Worm (Caenorhabditis elegans): ENCODE results near the gene Y45F3A.1.

Y45F3A.1 gene

DNA sequence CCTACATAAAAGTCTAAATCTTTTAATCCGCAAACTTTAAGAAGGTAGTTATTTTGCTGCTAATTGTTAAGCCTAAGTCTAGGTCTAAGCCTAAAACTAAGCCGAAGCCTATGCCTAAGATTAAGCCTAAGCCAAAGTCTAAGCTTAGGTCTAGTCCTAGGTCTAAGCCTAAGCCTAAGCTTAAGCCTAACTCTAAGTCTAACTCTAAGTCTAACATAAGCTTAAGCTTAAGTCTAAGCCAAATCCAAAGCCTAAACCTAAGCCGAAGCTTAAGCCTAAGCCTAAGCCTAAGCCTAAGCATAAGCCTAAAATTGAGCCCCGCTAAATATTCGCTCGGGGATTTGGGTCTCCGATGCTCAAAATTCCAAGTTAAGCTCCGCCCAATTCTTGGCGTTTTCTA is 40.5 kb downstream of the Y45F3A.1 start:
- TF ChIP-seq hlh-1 (tag; optimal IDR thresholded peaks at IDR 0.05) (no peak), mep-1 (tag; optimal IDR thresholded peaks at IDR 0.05) (no peak), nhr-28 (tag; optimal IDR thresholded peaks at IDR 0.05) (no peak)

DNA sequence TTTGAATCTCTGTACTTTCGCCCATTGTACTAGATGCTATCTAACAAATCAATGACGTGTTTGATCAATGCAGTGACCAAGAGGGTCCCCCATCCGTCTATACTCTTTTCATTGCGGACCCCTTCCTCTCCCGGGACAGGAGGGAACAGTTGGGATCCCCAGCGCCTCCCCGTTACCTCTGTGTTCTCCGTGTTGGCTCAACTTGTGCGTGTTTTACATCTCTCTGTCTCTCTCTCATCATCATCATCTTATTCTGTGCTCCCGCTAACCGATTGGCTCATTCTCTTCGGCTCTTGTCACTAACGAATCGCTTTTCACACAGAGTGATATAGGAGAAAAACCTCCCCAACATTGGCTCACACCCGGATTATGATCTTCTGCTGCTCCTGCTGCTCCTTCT is 41.2 kb downstream of the Y45F3A.1 start, which contains the start of gene unc-49:
unc-49 (plus strand) TSS at position 240 of the 400 bp plus-strand sequence.
- TF ChIP-seq unc-120 (tag; optimal IDR thresholded peaks at IDR 0.05; ENCODE audit: poor library complexity, severe bottlenecking) (peak; percentile 47), unc-62 (GFP tag; optimal IDR thresholded peaks at IDR 0.05) (peak; percentile 22), flh-1 (GFP tag; optimal IDR thresholded peaks at IDR 0.05) (no peak), hlh-1 (tag; optimal IDR thresholded peaks at IDR 0.05) (peak; percentile 62), lin-32 (GFP tag; optimal IDR thresholded peaks at IDR 0.05) (no peak), ceh-43 (GFP tag; optimal IDR thresholded peaks at IDR 0.05) (no peak), blmp-1 (tag; optimal IDR thresholded peaks at IDR 0.05) (no peak), nhr-237 (tag; optimal IDR thresholded peaks at IDR 0.05) (no peak), lsy-2 (tag; optimal IDR thresholded peaks at IDR 0.05) (no peak)

- TF ChIP-seq nhr-76 (tag; optimal IDR thresholded peaks at IDR 0.05) (no peak), zip-8 (tag; optimal IDR thresholded peaks at IDR 0.05) (no peak), mep-1 (tag; optimal IDR thresholded peaks at IDR 0.05) (no peak), sem-2 (GFP tag; optimal IDR thresholded peaks at IDR 0.05) (no peak), tbx-8 (GFP tag; optimal IDR thresholded peaks at IDR 0.05) (no peak), cnd-1 (tag; optimal IDR thresholded peaks at IDR 0.05) (no peak), ceh-39 (tag; optimal IDR thresholded peaks at IDR 0.05) (no peak), nhr-12 (tag; optimal IDR thresholded peaks at IDR 0.05) (no peak), nhr-237 (tag; optimal IDR thresholded peaks at IDR 0.05) (no peak), snpc-4 (tag; optimal IDR thresholded peaks at IDR 0.05) (no peak), unc-120 (tag; optimal IDR thresholded peaks at IDR 0.05; ENCODE audit: poor library complexity, severe bottlenecking) (no peak), pha-4 (tag; optimal IDR thresholded peaks at IDR 0.05) (no peak), mab-5 (tag; optimal IDR thresholded peaks at IDR 0.05) (no peak), nhr-2 (tag; optimal IDR thresholded peaks at IDR 0.05) (no peak), ceh-43 (GFP tag; optimal IDR thresholded peaks at IDR 0.05) (no peak), M03D4.4 (tag; optimal IDR thresholded peaks at IDR 0.05) (no peak), ceh-83 (GFP tag; optimal IDR thresholded peaks at IDR 0.05) (no peak), mls-2 (tag; optimal IDR thresholded peaks at IDR 0.05) (no peak)
Measured at ce11 chrIII:10519615-10520014, 42.1 kb downstream of the Y45F3A.1 start.

- TF ChIP-seq zip-8 (tag; optimal IDR thresholded peaks at IDR 0.05) (no peak), elt-3 (tag; optimal IDR thresholded peaks at IDR 0.05) (no peak), lsy-2 (tag; optimal IDR thresholded peaks at IDR 0.05) (no peak), flh-1 (GFP tag; optimal IDR thresholded peaks at IDR 0.05) (no peak), ces-1 (GFP tag; optimal IDR thresholded peaks at IDR 0.05) (no peak), mep-1 (tag; optimal IDR thresholded peaks at IDR 0.05) (no peak), mab-5 (tag; optimal IDR thresholded peaks at IDR 0.05) (no peak), snpc-4 (tag; optimal IDR thresholded peaks at IDR 0.05) (no peak), unc-39 (tag; optimal IDR thresholded peaks at IDR 0.05) (no peak), sem-2 (GFP tag; optimal IDR thresholded peaks at IDR 0.05) (no peak)
Measured at ce11 chrIII:10518884-10519283, 42.8 kb downstream of the Y45F3A.1 start.

ce11 chrIII:10515751-10516150 is 46.0 kb downstream of the Y45F3A.1 start:
- TF ChIP-seq lin-13 (tag; optimal IDR thresholded peaks at IDR 0.05) (no peak), nhr-12 (tag; optimal IDR thresholded peaks at IDR 0.05) (no peak), mab-5 (tag; optimal IDR thresholded peaks at IDR 0.05) (no peak), flh-1 (GFP tag; optimal IDR thresholded peaks at IDR 0.05) (no peak), lsy-2 (tag; optimal IDR thresholded peaks at IDR 0.05) (no peak), nhr-76 (tag; optimal IDR thresholded peaks at IDR 0.05) (no peak), sem-2 (GFP tag; optimal IDR thresholded peaks at IDR 0.05) (no peak), lin-32 (GFP tag; optimal IDR thresholded peaks at IDR 0.05) (no peak), ceh-43 (GFP tag; optimal IDR thresholded peaks at IDR 0.05) (no peak), sptf-1 (tag; optimal IDR thresholded peaks at IDR 0.05) (no peak), nhr-237 (tag; optimal IDR thresholded peaks at IDR 0.05) (no peak), nhr-28 (tag; optimal IDR thresholded peaks at IDR 0.05) (no peak), mls-2 (tag; optimal IDR thresholded peaks at IDR 0.05) (no peak), zip-8 (tag; optimal IDR thresholded peaks at IDR 0.05) (no peak), ztf-11 (tag; optimal IDR thresholded peaks at IDR 0.05) (no peak), hlh-1 (tag; optimal IDR thresholded peaks at IDR 0.05) (no peak), ceh-83 (GFP tag; optimal IDR thresholded peaks at IDR 0.05) (no peak), unc-62 (GFP tag; optimal IDR thresholded peaks at IDR 0.05) (no peak), bed-3 (GFP tag; optimal IDR thresholded peaks at IDR 0.05) (no peak)
